Worm (Caenorhabditis elegans) whole organism, L4 larva: ENCODE results near the gene col-128.
A peak's percentile ranks its signal among the peaks of the same experiment; 100 is the strongest.

Experiments used
- F44E2.7 ChIP-seq: fragments of 200-800 bp; sonication (Bioruptor generic); IDR thresholded peaks from 2 replicates; pipeline ENCODE4 v2.1.2; 2022; ENCODE audit warnings: missing genetic modification characterization, missing compliant biosample characterization
- F49E8.2 ChIP-seq: sonication (generic microtip); optimal IDR thresholded peaks from 2 replicates; lab custom pipeline; 2016; ENCODE audit warnings: missing compliant biosample characterization, mild to moderate bottlenecking, missing genetic modification characterization, borderline replicate concordance
- R02D3.7 ChIP-seq: fragments of 150-350 bp; sonication (generic microtip); optimal IDR thresholded peaks from 3 replicates; lab custom pipeline; 2014; ENCODE audit warnings: missing biosample characterization, missing genetic modification characterization
- T20F7.1 ChIP-seq: fragments of 200-800 bp; sonication (Bioruptor generic); optimal IDR thresholded peaks from 2 replicates; lab custom pipeline; 2018; ENCODE audit warnings: mild to moderate bottlenecking, missing genetic modification characterization, missing compliant biosample characterization
- Y48G9A.11 ChIP-seq: fragments of 200-800 bp; sonication (Bioruptor generic); IDR thresholded peaks from 2 replicates; pipeline ENCODE4 v1.3.6; 2022; ENCODE audit warnings: missing genetic modification reagents, missing genetic modification characterization, missing compliant biosample characterization
- aha-1 ChIP-seq: fragments of 150-350 bp; peaks from one replicate; lab custom pipeline; 2014; ENCODE audit warnings: missing biosample characterization, missing genetic modification characterization
- ama-1 ChIP-seq: fragments of 150-350 bp; optimal IDR thresholded peaks from 2 replicates; lab custom pipeline; 2014; ENCODE audit warnings: inconsistent platforms, mixed read lengths
- arid-1 ChIP-seq: fragments of 200-800 bp; sonication (Bioruptor generic); conservative IDR thresholded peaks from 2 replicates; pipeline ENCODE4 v1.3.6; 2022; ENCODE audit warnings: missing genetic modification reagents, missing genetic modification characterization, missing compliant biosample characterization
- ceh-28 ChIP-seq: fragments of 150-350 bp; optimal IDR thresholded peaks from 2 replicates; lab custom pipeline; 2014; ENCODE audit warnings: missing biosample characterization, missing genetic modification reagents, missing genetic modification characterization
- ceh-32 ChIP-seq: sonication (generic microtip); optimal IDR thresholded peaks from 2 replicates; lab custom pipeline; 2016; ENCODE audit warnings: mild to moderate bottlenecking, missing genetic modification characterization, missing compliant biosample characterization; ENCODE audit not compliant: poor library complexity
- ctbp-1 ChIP-seq: fragments of 200-800 bp; sonication (Bioruptor generic); IDR thresholded peaks from 2 replicates; pipeline ENCODE4 v1.3.6; 2022; ENCODE audit warnings: missing genetic modification reagents, missing genetic modification characterization, missing compliant biosample characterization
- daf-16 ChIP-seq, 3 experiments: sonication (generic microtip); optimal IDR thresholded peaks; 2 replicates each; lab custom pipeline; 2016 to 2017; ENCODE audit warnings: missing genetic modification characterization in 3 of 3, missing genetic modification reagents in 3 of 3, mild to moderate bottlenecking in 2 of 3, missing compliant biosample characterization in 2 of 3, missing biosample characterization in 1 of 3, moderate library complexity in 1 of 3
- dmd-6 ChIP-seq: fragments of 200-800 bp; sonication (Bioruptor generic); IDR thresholded peaks from 2 replicates; pipeline ENCODE4 v1.3.6; 2022; ENCODE audit warnings: missing genetic modification reagents, missing genetic modification characterization, missing compliant biosample characterization
- dmd-8 ChIP-seq: fragments of 200-800 bp; sonication (Bioruptor generic); IDR thresholded peaks from 2 replicates; pipeline ENCODE4 v1.3.6; 2022; ENCODE audit warnings: missing genetic modification characterization, missing compliant biosample characterization
- dpl-1 ChIP-seq: fragments of 150-350 bp; optimal IDR thresholded peaks from 2 replicates; lab custom pipeline; 2014; ENCODE audit warnings: missing biosample characterization, missing genetic modification reagents, missing genetic modification characterization
- dve-1 ChIP-seq: sonication (generic microtip); optimal IDR thresholded peaks from 2 replicates; lab custom pipeline; 2017; ENCODE audit warnings: antibody characterized with exemption, mild to moderate bottlenecking, missing genetic modification characterization, missing compliant biosample characterization; ENCODE audit not compliant: insufficient read depth
- hif-1 ChIP-seq, 2 experiments: sonication (generic microtip); optimal IDR thresholded peaks; 2 replicates each; lab custom pipeline; 2016 to 2017; ENCODE audit warnings: missing compliant biosample characterization in 2 of 2, missing genetic modification characterization in 2 of 2, missing genetic modification reagents in 2 of 2, missing genotype in 2 of 2, mild to moderate bottlenecking in 1 of 2
- hlh-11 ChIP-seq: fragments of 200-800 bp; sonication (Bioruptor generic); optimal IDR thresholded peaks from 2 replicates; lab custom pipeline; 2018; ENCODE audit warnings: mild to moderate bottlenecking, missing genetic modification characterization, missing compliant biosample characterization
- hmg-1.1 ChIP-seq: fragments of 200-800 bp; sonication (Bioruptor generic); IDR thresholded peaks from 2 replicates; pipeline ENCODE4 v1.3.6; 2022; ENCODE audit warnings: missing genetic modification reagents, missing genetic modification characterization, missing compliant biosample characterization
- lim-7 ChIP-seq: fragments of 200-800 bp; sonication (Bioruptor generic); IDR thresholded peaks from 2 replicates; pipeline ENCODE4 v1.3.6; 2022; ENCODE audit warnings: missing genetic modification characterization, missing compliant biosample characterization
- lin-1 ChIP-seq: fragments of 200-800 bp; sonication (Bioruptor generic); IDR thresholded peaks from 2 replicates; pipeline ENCODE4 v1.3.6; 2022; ENCODE audit warnings: missing genetic modification reagents, missing genetic modification characterization, missing compliant biosample characterization
- lin-13 ChIP-seq: fragments of 150-350 bp; optimal IDR thresholded peaks from 2 replicates; lab custom pipeline; 2014; ENCODE audit warnings: missing biosample characterization, missing genetic modification reagents, missing genetic modification characterization
- lin-15B ChIP-seq: fragments of 150-350 bp; sonication (generic microtip); optimal IDR thresholded peaks from 3 replicates; lab custom pipeline; 2014; ENCODE audit warnings: missing biosample characterization, missing genetic modification characterization
- lin-39 ChIP-seq: fragments of 150-350 bp; optimal IDR thresholded peaks from 2 replicates; lab custom pipeline; 2014; ENCODE audit warnings: missing biosample characterization, missing genetic modification reagents, missing genetic modification characterization
- lir-3 ChIP-seq: sonication (generic microtip); optimal IDR thresholded peaks from 2 replicates; lab custom pipeline; 2016; ENCODE audit warnings: mild to moderate bottlenecking, missing genetic modification characterization, missing compliant biosample characterization
- lsy-2 ChIP-seq, 2 experiments: fragments of 150-350 bp in 1 of 2; sonication (generic microtip) in 1 of 2; optimal IDR thresholded peaks; 2 replicates each; lab custom pipeline; 2014 to 2017; ENCODE audit warnings: missing biosample characterization in 2 of 2, missing genetic modification characterization in 2 of 2
- mdl-1 ChIP-seq, 2 experiments: fragments of 150-350 bp in 1 of 2; sonication (generic microtip) in 1 of 2; optimal IDR thresholded peaks; 2 replicates each; lab custom pipeline; 2014 to 2017; ENCODE audit warnings: missing biosample characterization in 2 of 2, missing genetic modification characterization in 2 of 2
- mep-1 ChIP-seq: fragments of 150-350 bp; sonication (generic microtip); optimal IDR thresholded peaks from 3 replicates; lab custom pipeline; 2014; ENCODE audit warnings: missing biosample characterization, missing genetic modification characterization
- nhr-102 ChIP-seq: sonication (generic microtip); optimal IDR thresholded peaks from 2 replicates; lab custom pipeline; 2016; ENCODE audit warnings: mild to moderate bottlenecking, missing genetic modification characterization, moderate library complexity, missing compliant biosample characterization
- nhr-28 ChIP-seq: fragments of 150-350 bp; optimal IDR thresholded peaks from 2 replicates; lab custom pipeline; 2014; ENCODE audit warnings: missing biosample characterization, missing genetic modification characterization
- nhr-41 ChIP-seq: fragments of 200-800 bp; sonication (Bioruptor generic); IDR thresholded peaks from 2 replicates; pipeline ENCODE4 v1.3.6; 2022; ENCODE audit warnings: missing genetic modification reagents, missing genetic modification characterization, missing compliant biosample characterization
- nhr-6 ChIP-seq: fragments of 150-350 bp; optimal IDR thresholded peaks from 2 replicates; lab custom pipeline; 2014; ENCODE audit warnings: missing biosample characterization, missing genetic modification characterization
- php-3 ChIP-seq: fragments of 200-800 bp; sonication (Bioruptor generic); IDR thresholded peaks from 2 replicates; pipeline ENCODE4 v1.3.6; 2022; ENCODE audit warnings: missing genetic modification reagents, missing genetic modification characterization, missing compliant biosample characterization
- set-16 ChIP-seq: fragments of 200-800 bp; sonication (Bioruptor generic); IDR thresholded peaks from 2 replicates; pipeline ENCODE4 v1.3.6; 2022; ENCODE audit warnings: missing genetic modification reagents, missing genetic modification characterization, missing compliant biosample characterization
- snpc-1.2 ChIP-seq: fragments of 200-800 bp; sonication (Bioruptor generic); IDR thresholded peaks from 2 replicates; pipeline ENCODE4 v1.3.6; 2022; ENCODE audit warnings: missing genetic modification reagents, missing genetic modification characterization, missing compliant biosample characterization
- spr-1 ChIP-seq: sonication (generic microtip); optimal IDR thresholded peaks from 2 replicates; lab custom pipeline; 2016; ENCODE audit warnings: mild to moderate bottlenecking, missing genetic modification characterization, missing compliant biosample characterization
- tra-1 ChIP-seq: fragments of 200-800 bp; sonication (Bioruptor generic); IDR thresholded peaks from 2 replicates; pipeline ENCODE4 v1.3.6; 2022; ENCODE audit warnings: missing genetic modification reagents, missing genetic modification characterization, missing compliant biosample characterization
- unc-130 ChIP-seq: sonication (generic microtip); optimal IDR thresholded peaks from 2 replicates; lab custom pipeline; 2016; ENCODE audit warnings: missing genetic modification reagents, missing genetic modification characterization, missing compliant biosample characterization
- unc-39 ChIP-seq: sonication (generic microtip); optimal IDR thresholded peaks from 2 replicates; lab custom pipeline; 2017; ENCODE audit warnings: missing biosample characterization, missing genetic modification characterization
- vab-7 ChIP-seq: fragments of 200-800 bp; sonication (Bioruptor generic); IDR thresholded peaks from 2 replicates; pipeline ENCODE4 v1.3.6; 2022; ENCODE audit warnings: missing genetic modification reagents, missing genetic modification characterization, missing compliant biosample characterization
- zfp-2 ChIP-seq: sonication (generic microtip); optimal IDR thresholded peaks from 2 replicates; lab custom pipeline; 2016; ENCODE audit warnings: mild to moderate bottlenecking, missing genetic modification characterization, missing compliant biosample characterization
- zfp-3 ChIP-seq: fragments of 200-800 bp; sonication (Bioruptor generic); conservative IDR thresholded peaks from 2 replicates; pipeline ENCODE4 v1.3.6; 2022; ENCODE audit warnings: missing genetic modification reagents, missing genetic modification characterization, missing compliant biosample characterization

Gene col-128

ce11 chrIV:11566146-11566545 lies 14.4 kb upstream of the col-128 start, which contains the start of gene sec-24.1 (continued):
- TF ChIP-seq zfp-2 (tag; lab: Kevin White, UChicago) (peak; percentile 7), arid-1 (GFP tag; lab: Robert Waterston, UW) (peak; percentile 77), vab-7 (GFP tag; lab: Robert Waterston, UW) (no peak), lin-13 (GFP tag; lab: Kevin White, UChicago) (peak; percentile 52), spr-1 (tag; lab: Kevin White, UChicago) (peak; percentile 71), F49E8.2 (tag; lab: Kevin White, UChicago) (no peak), hmg-1.1 (GFP tag; lab: Robert Waterston, UW) (peak; percentile 92), dmd-8 (GFP tag; lab: Robert Waterston, UW) (no peak), lin-39 (tag; lab: Kevin White, UChicago) (no peak)

- TF ChIP-seq Y48G9A.11 (GFP tag; lab: Robert Waterston, UW), result 0 out of 2 replicates have a peak, but pooled peaks have one; percentile 14
- TF ChIP-seq arid-1 (GFP tag; lab: Robert Waterston, UW), result no peak
- TF ChIP-seq ceh-28 (tag; lab: Kevin White, UChicago), result no peak
- no peak for TF ChIP-seq nhr-41 (GFP tag; lab: Robert Waterston, UW)
- TF ChIP-seq aha-1, result peak; percentile 0
- no peak for TF ChIP-seq ceh-32 (tag; lab: Kevin White, UChicago)
- TF ChIP-seq tra-1 (GFP tag; lab: Robert Waterston, UW), result no peak
- TF ChIP-seq set-16 (GFP tag; lab: Robert Waterston, UW), result peak; percentile 96
- TF ChIP-seq hif-1 (tag; optimal IDR thresholded peaks at IDR 0.05; lab: Kevin White, UChicago), result no peak
- no peak for TF ChIP-seq dve-1 (tag; lab: Kevin White, UChicago)
Observed at ce11 chrIV:11565022-11565421, 13.3 kb upstream of the col-128 start.

- no peak for TF ChIP-seq mdl-1 (tag; optimal IDR thresholded peaks at IDR 0.05; lab: Kevin White, UChicago)
- peak; percentile 94 for TF ChIP-seq aha-1
- no peak for TF ChIP-seq unc-39 (tag; lab: Kevin White, UChicago)
- no peak for TF ChIP-seq lim-7 (GFP tag; lab: Robert Waterston, UW)
- TF ChIP-seq, all 104 proteins: peak for 1
Observed at ce11 chrIV:11563090-11563489, 11.3 kb upstream of the col-128 start.

ce11 chrIV:11561677-11562076 lies 9.9 kb upstream of the col-128 start, which contains the start of gene F12F6.7:
Gene F12F6.7, minus strand, starts transcription at chrIV:11561833.
- peak; percentile 28 for TF ChIP-seq F49E8.2 (tag; lab: Kevin White, UChicago)
- TF ChIP-seq R02D3.7 (tag; lab: Kevin White, UChicago), result no peak
- TF ChIP-seq daf-16 (GFP tag; optimal IDR thresholded peaks at IDR 0.05; lab: Kevin White, UChicago), result no peak
- no peak for TF ChIP-seq daf-16 (tag; optimal IDR thresholded peaks at IDR 0.05; lab: Kevin White, UChicago)
- TF ChIP-seq hlh-11 (tag; lab: Kevin White, UChicago), result no peak
- peak; percentile 1 for TF ChIP-seq T20F7.1 (GFP tag; lab: Kevin White, UChicago)
- no peak for TF ChIP-seq lin-15B (tag; lab: Kevin White, UChicago)
- TF ChIP-seq snpc-1.2 (GFP tag; lab: Robert Waterston, UW), result no peak
- TF ChIP-seq spr-1 (tag; lab: Kevin White, UChicago), result no peak
- peak; percentile 6 for TF ChIP-seq ama-1 (lab: Kevin White, UChicago)
- TF ChIP-seq aha-1, result peak; percentile 13
- TF ChIP-seq dpl-1, result peak; percentile 21
- TF ChIP-seq, all 104 proteins: peak for 5

ce11 chrIV:11549694-11550093 lies 2.1 kb downstream of the col-128 start:
- peak; percentile 71 for TF ChIP-seq dmd-6
- TF ChIP-seq hmg-1.1 (GFP tag; lab: Robert Waterston, UW), result peak; percentile 85
- TF ChIP-seq nhr-28, result no peak
- TF ChIP-seq unc-130 (GFP tag; lab: Kevin White, UChicago), result peak; percentile 77
- TF ChIP-seq php-3 (GFP tag; lab: Robert Waterston, UW), result peak; percentile 16; the same call in 1 of the 2 replicates
- peak; percentile 90 for TF ChIP-seq snpc-1.2 (GFP tag; lab: Robert Waterston, UW)
- no peak for TF ChIP-seq F44E2.7 (GFP tag; lab: Robert Waterston, UW)
- peak; percentile 55 for TF ChIP-seq F49E8.2 (tag; lab: Kevin White, UChicago)
- peak; percentile 84 for TF ChIP-seq nhr-102
- no peak for TF ChIP-seq lin-1 (GFP tag; lab: Robert Waterston, UW)
- TF ChIP-seq lsy-2 (tag; optimal IDR thresholded peaks at IDR 0.05; lab: Kevin White, UChicago), result no peak
- peak; percentile 83 for TF ChIP-seq lin-13 (GFP tag; lab: Kevin White, UChicago)
- TF ChIP-seq zfp-3 (GFP tag; lab: Robert Waterston, UW), result 0 out of 2 replicates have a peak, but pooled peaks have one; percentile 34
- peak; percentile 81 for TF ChIP-seq ctbp-1 (GFP tag; lab: Robert Waterston, UW)
- peak; percentile 61 for TF ChIP-seq lir-3
- TF ChIP-seq mep-1, result no peak
- TF ChIP-seq nhr-6 (tag; lab: Kevin White, UChicago), result peak; percentile 73
